Worm (Caenorhabditis elegans): ENCODE data around the gene nhr-204.

- no peak for TF ChIP-seq daf-12 (tag; optimal IDR thresholded peaks at IDR 0.05)
- TF ChIP-seq F37D6.2 (tag; optimal IDR thresholded peaks at IDR 0.05), result no peak
- no peak for TF ChIP-seq lin-39 (tag; optimal IDR thresholded peaks at IDR 0.05)
- TF ChIP-seq nhr-76 (tag; optimal IDR thresholded peaks at IDR 0.05), result no peak
Observed at ce11 chrV:283953-284352, 25.3 kb upstream of the nhr-204 start.

Measured in whole organism, L4 larva.